Worm (Caenorhabditis elegans) whole organism, mixed stage, embryonic: ENCODE data around the gene F32D8.8.
A peak's percentile ranks its signal among the peaks of the same experiment; 100 is the strongest.

Source experiments
- M03D4.4 ChIP-seq: sonication (generic microtip); optimal IDR thresholded peaks from 2 replicates; lab custom pipeline; 2017; ENCODE audit warnings: mild to moderate bottlenecking, missing genetic modification characterization, missing compliant biosample characterization
- bed-3 ChIP-seq: fragments of 200-800 bp; sonication (Bioruptor generic); optimal IDR thresholded peaks from 3 replicates; lab custom pipeline; 2018; ENCODE audit warnings: mild to moderate bottlenecking, missing genetic modification characterization, moderate library complexity, missing compliant biosample characterization
- blmp-1 ChIP-seq: fragments of 150-350 bp; optimal IDR thresholded peaks from 2 replicates; lab custom pipeline; 2014; ENCODE audit warnings: missing biosample characterization, missing genetic modification characterization
- ceh-39 ChIP-seq: fragments of 150-350 bp; optimal IDR thresholded peaks from 2 replicates; lab custom pipeline; 2014; ENCODE audit warnings: missing biosample characterization, missing genetic modification characterization
- ceh-43 ChIP-seq: fragments of 200-800 bp; sonication (Bioruptor generic); optimal IDR thresholded peaks from 2 replicates; lab custom pipeline; 2018; ENCODE audit warnings: mild to moderate bottlenecking, missing genetic modification characterization, moderate library complexity, missing compliant biosample characterization
- ceh-83 ChIP-seq: fragments of 200-800 bp; sonication (Bioruptor generic); optimal IDR thresholded peaks from 2 replicates; lab custom pipeline; 2018; ENCODE audit warnings: mild to moderate bottlenecking, missing genetic modification characterization, missing compliant biosample characterization
- ces-1 ChIP-seq: fragments of 150-350 bp; optimal IDR thresholded peaks from 2 replicates; lab custom pipeline; 2014; ENCODE audit warnings: missing biosample characterization, missing genetic modification reagents, missing genetic modification characterization
- cnd-1 ChIP-seq: fragments of 200-800 bp; sonication (Bioruptor generic); optimal IDR thresholded peaks from 2 replicates; lab custom pipeline; 2018; ENCODE audit warnings: mild to moderate bottlenecking, missing genetic modification characterization, missing compliant biosample characterization
- drap-1 ChIP-seq: fragments of 200-800 bp; sonication (Bioruptor generic); optimal IDR thresholded peaks from 3 replicates; lab custom pipeline; 2018; ENCODE audit warnings: mild to moderate bottlenecking, missing genetic modification characterization, missing compliant biosample characterization
- elt-1 ChIP-seq: sonication (generic microtip); optimal IDR thresholded peaks from 2 replicates; lab custom pipeline; 2017; ENCODE audit warnings: missing genetic modification characterization, mild to moderate bottlenecking, missing compliant biosample characterization, antibody characterized with exemption, moderate library complexity, borderline replicate concordance; ENCODE audit not compliant: insufficient read depth
- elt-3 ChIP-seq: fragments of 150-350 bp; optimal IDR thresholded peaks from 2 replicates; lab custom pipeline; 2014; ENCODE audit warnings: missing biosample characterization, missing genetic modification characterization
- flh-1 ChIP-seq: fragments of 200-800 bp; sonication (Bioruptor generic); optimal IDR thresholded peaks from 2 replicates; lab custom pipeline; 2018; ENCODE audit warnings: mild to moderate bottlenecking, missing genetic modification characterization, moderate library complexity, missing compliant biosample characterization
- ham-2 ChIP-seq: fragments of 200-800 bp; sonication (Bioruptor generic); optimal IDR thresholded peaks from 2 replicates; lab custom pipeline; 2018; ENCODE audit warnings: mild to moderate bottlenecking, missing genetic modification characterization, missing compliant biosample characterization
- hlh-1 ChIP-seq: fragments of 150-350 bp; optimal IDR thresholded peaks from 2 replicates; lab custom pipeline; 2014; ENCODE audit warnings: missing biosample characterization, missing genetic modification reagents, missing genetic modification characterization
- lin-13 ChIP-seq: fragments of 150-350 bp; optimal IDR thresholded peaks from 2 replicates; lab custom pipeline; 2014; ENCODE audit warnings: missing biosample characterization, missing genetic modification characterization
- lin-32 ChIP-seq: fragments of 200-800 bp; sonication (Bioruptor generic); optimal IDR thresholded peaks from 2 replicates; lab custom pipeline; 2018; ENCODE audit warnings: mild to moderate bottlenecking, missing genetic modification characterization, missing compliant biosample characterization
- lsy-2 ChIP-seq: fragments of 150-350 bp; optimal IDR thresholded peaks from 2 replicates; lab custom pipeline; 2014; ENCODE audit warnings: missing biosample characterization, missing genetic modification characterization
- mab-5 ChIP-seq: fragments of 150-350 bp; optimal IDR thresholded peaks from 2 replicates; lab custom pipeline; 2014; ENCODE audit warnings: missing biosample characterization, missing genetic modification characterization
- mep-1 ChIP-seq: fragments of 150-350 bp; optimal IDR thresholded peaks from 2 replicates; lab custom pipeline; 2017; ENCODE audit warnings: missing biosample characterization, missing genetic modification reagents, missing genetic modification characterization, inconsistent platforms
- mls-2 ChIP-seq: sonication (generic microtip); optimal IDR thresholded peaks from 2 replicates; lab custom pipeline; 2016; ENCODE audit warnings: mild to moderate bottlenecking, missing genetic modification characterization, moderate library complexity, missing compliant biosample characterization
- nhr-12 ChIP-seq: fragments of 150-350 bp; optimal IDR thresholded peaks from 2 replicates; lab custom pipeline; 2014; ENCODE audit warnings: missing biosample characterization, missing genetic modification characterization
- nhr-2 ChIP-seq: fragments of 150-350 bp; optimal IDR thresholded peaks from 2 replicates; lab custom pipeline; 2014; ENCODE audit warnings: missing biosample characterization, missing genetic modification characterization
- nhr-237 ChIP-seq: fragments of 150-350 bp; optimal IDR thresholded peaks from 2 replicates; lab custom pipeline; 2014; ENCODE audit warnings: missing biosample characterization, missing genetic modification characterization
- nhr-28 ChIP-seq: fragments of 150-350 bp; optimal IDR thresholded peaks from 2 replicates; lab custom pipeline; 2014; ENCODE audit warnings: missing biosample characterization, missing genetic modification characterization
- nhr-76 ChIP-seq: sonication (generic microtip); optimal IDR thresholded peaks from 2 replicates; lab custom pipeline; 2017; ENCODE audit warnings: missing biosample characterization, missing genetic modification characterization
- pha-4 ChIP-seq: fragments of 150-350 bp; optimal IDR thresholded peaks from 2 replicates; lab custom pipeline; 2018; ENCODE audit warnings: missing biosample characterization, missing genetic modification reagents, missing genetic modification characterization
- sem-2 ChIP-seq: fragments of 200-800 bp; sonication (Bioruptor generic); optimal IDR thresholded peaks from 2 replicates; lab custom pipeline; 2018; ENCODE audit warnings: mild to moderate bottlenecking, missing genetic modification characterization, missing compliant biosample characterization
- snpc-4 ChIP-seq: fragments of 150-350 bp; optimal IDR thresholded peaks from 2 replicates; lab custom pipeline; 2014; ENCODE audit warnings: missing biosample characterization, missing genetic modification characterization
- sptf-1 ChIP-seq: sonication (generic microtip); optimal IDR thresholded peaks from 2 replicates; lab custom pipeline; 2017; ENCODE audit warnings: mild to moderate bottlenecking, missing genetic modification characterization, moderate library complexity, missing compliant biosample characterization
- tbx-8 ChIP-seq: fragments of 200-800 bp; sonication (Bioruptor generic); optimal IDR thresholded peaks from 2 replicates; lab custom pipeline; 2018; ENCODE audit warnings: mild to moderate bottlenecking, missing genetic modification characterization, moderate library complexity, missing compliant biosample characterization
- unc-120 ChIP-seq: sonication (generic microtip); optimal IDR thresholded peaks from 2 replicates; lab custom pipeline; 2017; ENCODE audit warnings: missing genetic modification characterization, missing compliant biosample characterization; ENCODE audit not compliant: poor library complexity, severe bottlenecking
- unc-39 ChIP-seq: fragments of 150-350 bp; optimal IDR thresholded peaks from 2 replicates; lab custom pipeline; 2014; ENCODE audit warnings: missing biosample characterization, missing genetic modification characterization
- unc-62 ChIP-seq: fragments of 150-350 bp; optimal IDR thresholded peaks from 2 replicates; lab custom pipeline; 2014; ENCODE audit warnings: missing biosample characterization, missing genetic modification reagents, missing genetic modification characterization
- zip-8 ChIP-seq: fragments of 150-350 bp; optimal IDR thresholded peaks from 2 replicates; lab custom pipeline; 2014; ENCODE audit warnings: missing biosample characterization, missing genetic modification characterization
- ztf-11 ChIP-seq: fragments of 150-350 bp; optimal IDR thresholded peaks from 2 replicates; lab custom pipeline; 2014; ENCODE audit warnings: missing biosample characterization, missing genetic modification characterization

Gene F32D8.8

ce11 chrV:10903748-10904147, 1.2 kb upstream of the F32D8.8 start, which contains the start of gene F32D8.15:
F32D8.15 (plus strand) TSS chrV:10904048.
- no peak for TF ChIP-seq ham-2 (GFP tag; lab: Kevin White, UChicago)
- peak; percentile 48 for TF ChIP-seq ces-1 (GFP tag; lab: Kevin White, UChicago)

ce11 chrV:10901125-10901524, 1.5 kb downstream of the F32D8.8 start, which contains the start of gene spp-16:
spp-16 (minus strand) TSS chrV:10901303.
- TF ChIP-seq pha-4 (tag; lab: Kevin White, UChicago): no peak
- TF ChIP-seq elt-3: no peak
- TF ChIP-seq mab-5 (tag; lab: Kevin White, UChicago): no peak
- TF ChIP-seq nhr-28 (tag; lab: Kevin White, UChicago): no peak
- no peak for TF ChIP-seq nhr-76 (tag; lab: Kevin White, UChicago)
- no peak for TF ChIP-seq blmp-1 (tag; lab: Kevin White, UChicago)
- no peak for TF ChIP-seq sem-2 (GFP tag; lab: Kevin White, UChicago)

ce11 chrV:10898629-10899028, 4.0 kb downstream of the F32D8.8 start:
- TF ChIP-seq elt-1 (peak; percentile 64), nhr-76 (tag; lab: Kevin White, UChicago) (no peak)

ce11 chrV:10898107-10898506, 4.5 kb downstream of the F32D8.8 start, which contains the start of gene F32D8.7:
F32D8.7 (plus strand) TSS chrV:10898435.
- TF ChIP-seq unc-62 (GFP tag; lab: Kevin White, UChicago) (peak; percentile 15), elt-3 (no peak)

- TF ChIP-seq drap-1 (peak; percentile 88), sptf-1 (peak; percentile 92), ceh-43 (GFP tag; lab: Kevin White, UChicago) (peak; percentile 64), mls-2 (tag; lab: Kevin White, UChicago) (peak; percentile 85), nhr-2 (tag; lab: Kevin White, UChicago) (peak; percentile 80), mab-5 (tag; lab: Kevin White, UChicago) (no peak), ztf-11 (peak; percentile 60), nhr-12 (tag; lab: Kevin White, UChicago) (peak; percentile 92), lin-32 (no peak), M03D4.4 (tag; lab: Kevin White, UChicago) (peak; percentile 73), ceh-39 (tag; lab: Kevin White, UChicago) (peak; percentile 99), lin-13 (tag; lab: Kevin White, UChicago) (peak; percentile 97), hlh-1 (tag; lab: Kevin White, UChicago) (peak; percentile 88), unc-39 (tag; lab: Kevin White, UChicago) (peak; percentile 42), tbx-8 (GFP tag; lab: Kevin White, UChicago) (peak; percentile 50), nhr-28 (tag; lab: Kevin White, UChicago) (peak; percentile 14), zip-8 (no peak), snpc-4 (no peak), elt-1 (peak; percentile 34), sem-2 (GFP tag; lab: Kevin White, UChicago) (no peak), bed-3 (GFP tag; lab: Kevin White, UChicago) (peak; percentile 52), nhr-76 (tag; lab: Kevin White, UChicago) (no peak), mep-1 (peak; percentile 99), lsy-2 (tag; lab: Kevin White, UChicago) (peak; percentile 92), flh-1 (GFP tag; lab: Kevin White, UChicago) (no peak), ceh-83 (peak; percentile 70), nhr-237 (peak; percentile 97), ces-1 (GFP tag; lab: Kevin White, UChicago) (peak; percentile 84), pha-4 (tag; lab: Kevin White, UChicago) (peak; percentile 99), cnd-1 (tag; lab: Kevin White, UChicago) (peak; percentile 74), unc-62 (GFP tag; lab: Kevin White, UChicago) (peak; percentile 94), unc-120 (peak; percentile 98), elt-3 (peak; percentile 86), blmp-1 (tag; lab: Kevin White, UChicago) (peak; percentile 33), ham-2 (GFP tag; lab: Kevin White, UChicago) (peak; percentile 60)
These were observed 5.4 kb downstream of the F32D8.8 start for ce11 chrV:10897172-10897571.
